Worm (Caenorhabditis elegans) whole organism, L2 larva: ENCODE measurements around the gene D1053.2.

Source experiments
- F13H6.1 ChIP-seq: sonication (generic microtip); optimal IDR thresholded peaks from 2 replicates; lab custom pipeline; 2016; ENCODE audit warnings: missing genetic modification characterization, missing compliant biosample characterization
- ZK546.5 ChIP-seq: sonication (generic microtip); optimal IDR thresholded peaks from 2 replicates; lab custom pipeline; 2017; ENCODE audit warnings: missing biosample characterization, missing genetic modification characterization
- blmp-1 ChIP-seq: sonication (generic microtip); optimal IDR thresholded peaks from 2 replicates; lab custom pipeline; 2017; ENCODE audit warnings: missing genetic modification characterization, mild to moderate bottlenecking, missing compliant biosample characterization, antibody characterized with exemption, moderate library complexity; ENCODE audit not compliant: insufficient read depth
- elt-1 ChIP-seq: fragments of 150-350 bp; optimal IDR thresholded peaks from 2 replicates; lab custom pipeline; 2014; ENCODE audit warnings: missing biosample characterization, missing genetic modification characterization
- fos-1 ChIP-seq: fragments of 150-350 bp; optimal IDR thresholded peaks from 2 replicates; lab custom pipeline; 2014; ENCODE audit warnings: missing biosample characterization, missing genetic modification characterization
- nhr-11 ChIP-seq: fragments of 150-350 bp; optimal IDR thresholded peaks from 2 replicates; lab custom pipeline; 2014; ENCODE audit warnings: missing biosample characterization, missing genetic modification characterization
- nhr-12 ChIP-seq: fragments of 150-350 bp; optimal IDR thresholded peaks from 2 replicates; lab custom pipeline; 2014; ENCODE audit warnings: missing biosample characterization, missing genetic modification characterization
- nhr-21 ChIP-seq: fragments of 150-350 bp; optimal IDR thresholded peaks from 2 replicates; lab custom pipeline; 2014; ENCODE audit warnings: missing biosample characterization, missing genetic modification characterization
- nhr-23 ChIP-seq: fragments of 150-350 bp; optimal IDR thresholded peaks from 2 replicates; lab custom pipeline; 2014; ENCODE audit warnings: missing biosample characterization, missing genetic modification reagents, missing genetic modification characterization
- snpc-4 ChIP-seq: fragments of 150-350 bp; optimal IDR thresholded peaks from 2 replicates; lab custom pipeline; 2014; ENCODE audit warnings: missing biosample characterization, missing genetic modification characterization
- zag-1 ChIP-seq: fragments of 150-350 bp; optimal IDR thresholded peaks from 2 replicates; lab custom pipeline; 2014; ENCODE audit warnings: missing biosample characterization, missing genetic modification characterization

ce11 chrX:11696696-11697095 lies 31.3 kb upstream of the D1053.2 start, which contains the start of gene C44C10.12:
- TF ChIP-seq F13H6.1 (tag; lab: Kevin White, UChicago) (no peak), nhr-23 (no peak), nhr-21 (tag; lab: Kevin White, UChicago) (no peak), snpc-4 (tag; lab: Kevin White, UChicago) (no peak), zag-1 (tag; lab: Kevin White, UChicago) (no peak), fos-1 (tag; lab: Kevin White, UChicago) (no peak), elt-1 (no peak), ZK546.5 (tag; lab: Kevin White, UChicago) (no peak), nhr-11 (tag; lab: Kevin White, UChicago) (no peak), nhr-12 (no peak), blmp-1 (no peak)
